Fruit fly (Drosophila melanogaster): Measurements from ENCODE around the gene Brd.

Gene Brd

dm6 chr3L:14972625-14973250 is at the start of gene Brd:
Gene Brd, plus strand, starts transcription at chr3L:14972667.
- TF ChIP-seq CTCF (optimal IDR thresholded peaks at IDR 0.05) (no peak), CG8478 (optimal IDR thresholded peaks at IDR 0.05) (no peak)

- no peak for TF ChIP-seq CG8478 (optimal IDR thresholded peaks at IDR 0.05)
- peak; percentile 78 to 85 for TF ChIP-seq CTCF (optimal IDR thresholded peaks at IDR 0.05)
Measured at dm6 chr3L:14925602-14926001, 46.9 kb upstream of the Brd start.

dm6 chr3L:14942769-14943168 is 29.7 kb upstream of the Brd start:
- TF ChIP-seq CG8478 (optimal IDR thresholded peaks at IDR 0.05) (no peak), CTCF (optimal IDR thresholded peaks at IDR 0.05) (peak; percentile 90 to 95)

dm6 chr3L:14944231-14944630 is 28.2 kb upstream of the Brd start, which contains the start of gene CG13465:
Gene CG13465, minus strand, starts transcription at chr3L:14944331.
- no peak for TF ChIP-seq CG8478 (optimal IDR thresholded peaks at IDR 0.05)
- no peak for TF ChIP-seq CTCF (optimal IDR thresholded peaks at IDR 0.05)

- TF ChIP-seq CTCF (optimal IDR thresholded peaks at IDR 0.05): no peak
- no peak for TF ChIP-seq CG8478 (optimal IDR thresholded peaks at IDR 0.05)
Measured at dm6 chr3L:14945961-14946466, 26.5 kb upstream of the Brd start, which contains the start of gene BobA. Gene BobA, minus strand, starts transcription at chr3L:14946125.

- TF ChIP-seq CTCF (optimal IDR thresholded peaks at IDR 0.05): no peak
Measured at dm6 chr3L:14949943-14950342, 22.5 kb upstream of the Brd start.

dm6 chr3L:14952858-14953669 is 19.4 kb upstream of the Brd start:
- TF ChIP-seq CTCF (optimal IDR thresholded peaks at IDR 0.05) (no peak), CG8478 (optimal IDR thresholded peaks at IDR 0.05) (no peak)

dm6 chr3L:14956288-14957032 is 16.0 kb upstream of the Brd start:
- TF ChIP-seq CG8478 (optimal IDR thresholded peaks at IDR 0.05) (no peak), CTCF (optimal IDR thresholded peaks at IDR 0.05) (no peak)

dm6 chr3L:14957033-14957328 is 15.5 kb upstream of the Brd start:
- TF ChIP-seq CTCF (optimal IDR thresholded peaks at IDR 0.05) (no peak), CG8478 (optimal IDR thresholded peaks at IDR 0.05) (no peak)

dm6 chr3L:14958613-14959327 is 13.7 kb upstream of the Brd start:
- TF ChIP-seq CTCF (optimal IDR thresholded peaks at IDR 0.05) (no peak), CG8478 (optimal IDR thresholded peaks at IDR 0.05) (no peak)

dm6 chr3L:14960549-14960948 is 11.9 kb upstream of the Brd start:
- TF ChIP-seq CG8478 (optimal IDR thresholded peaks at IDR 0.05) (no peak), CTCF (optimal IDR thresholded peaks at IDR 0.05) (no peak)

- TF ChIP-seq CTCF (optimal IDR thresholded peaks at IDR 0.05): no peak
- TF ChIP-seq CG8478 (optimal IDR thresholded peaks at IDR 0.05): no peak
Measured at dm6 chr3L:14961027-14961426, 11.4 kb upstream of the Brd start.

dm6 chr3L:14962729-14963128 is 9.7 kb upstream of the Brd start:
- TF ChIP-seq CG8478 (optimal IDR thresholded peaks at IDR 0.05): no peak
- no peak for TF ChIP-seq CTCF (optimal IDR thresholded peaks at IDR 0.05)

- no peak for TF ChIP-seq CTCF (optimal IDR thresholded peaks at IDR 0.05)
- no peak for TF ChIP-seq CG8478 (optimal IDR thresholded peaks at IDR 0.05)
Measured at dm6 chr3L:14964862-14965261, 7.6 kb upstream of the Brd start.
